Worm (Caenorhabditis elegans) whole organism, midembryonic: ENCODE measurements around the gene F02E11.4.
"Not testable (repeated sequence)": the region's sequence is repeated elsewhere in the genome, so short reads cannot be mapped to it uniquely, and the experiment has no call there.

Source experiments
- T22C8.4 ChIP-seq: fragments of 200-800 bp; sonication (Bioruptor generic); IDR thresholded peaks from 2 replicates; pipeline ENCODE4 v1.3.6; 2022; ENCODE audit warnings: missing genetic modification characterization, missing compliant biosample characterization
- cog-1 ChIP-seq: sonication (generic microtip); optimal IDR thresholded peaks from 2 replicates; lab custom pipeline; 2016; ENCODE audit warnings: missing genetic modification characterization, missing compliant biosample characterization
- flt-1 ChIP-seq: fragments of 200-800 bp; sonication (Bioruptor generic); IDR thresholded peaks from 2 replicates; pipeline ENCODE4 v1.3.6; 2022; ENCODE audit warnings: missing genetic modification characterization, missing compliant biosample characterization
- klf-2 ChIP-seq: fragments of 200-800 bp; sonication (Bioruptor generic); conservative IDR thresholded peaks from 2 replicates; pipeline ENCODE4 v1.3.6; 2022; ENCODE audit warnings: missing genetic modification reagents, missing genetic modification characterization, missing compliant biosample characterization
- med-1 ChIP-seq: sonication (generic microtip); optimal IDR thresholded peaks from 2 replicates; lab custom pipeline; 2017; ENCODE audit warnings: missing genetic modification characterization, mild to moderate bottlenecking, missing compliant biosample characterization, antibody characterized with exemption, missing genetic modification reagents; ENCODE audit not compliant: insufficient read depth
- ref-1 ChIP-seq: fragments of 200-800 bp; sonication (Bioruptor generic); conservative IDR thresholded peaks from 2 replicates; pipeline ENCODE4 v1.3.6; 2022; ENCODE audit warnings: missing genetic modification reagents, missing genetic modification characterization, missing compliant biosample characterization
- tab-1 ChIP-seq: fragments of 200-800 bp; sonication (Bioruptor generic); IDR thresholded peaks from 2 replicates; pipeline ENCODE4 v1.3.6; 2022; ENCODE audit warnings: missing genetic modification characterization, missing compliant biosample characterization
- ztf-23 ChIP-seq: fragments of 200-800 bp; sonication (Bioruptor generic); IDR thresholded peaks from 2 replicates; pipeline ENCODE4 v1.3.6; 2022; ENCODE audit warnings: missing genetic modification reagents, missing genetic modification characterization, missing compliant biosample characterization
- ztf-29 ChIP-seq: fragments of 200-800 bp; sonication (Bioruptor generic); IDR thresholded peaks from 2 replicates; pipeline ENCODE4 v1.3.6; 2022; ENCODE audit warnings: missing genetic modification reagents, missing genetic modification characterization, missing compliant biosample characterization

Gene F02E11.4

ce11 chrII:3296644-3297043, 19.1 kb upstream of the F02E11.4 start, which contains the start of gene btb-16:
Gene btb-16 (plus strand): TSS chrII:3296883.
- TF ChIP-seq med-1, result no peak
- no peak for TF ChIP-seq T22C8.4 (GFP tag; lab: Robert Waterston, UW)
- no peak for TF ChIP-seq cog-1 (tag; lab: Kevin White, UChicago)
- TF ChIP-seq tab-1, result no peak
- no peak for TF ChIP-seq ztf-29 (GFP tag; lab: Robert Waterston, UW)
- TF ChIP-seq klf-2, result no peak
- TF ChIP-seq ref-1 (GFP tag; lab: Robert Waterston, UW), result no peak
- no peak for TF ChIP-seq flt-1 (GFP tag; lab: Robert Waterston, UW)
- TF ChIP-seq ztf-23 (GFP tag; lab: Robert Waterston, UW), result no peak

DNA sequence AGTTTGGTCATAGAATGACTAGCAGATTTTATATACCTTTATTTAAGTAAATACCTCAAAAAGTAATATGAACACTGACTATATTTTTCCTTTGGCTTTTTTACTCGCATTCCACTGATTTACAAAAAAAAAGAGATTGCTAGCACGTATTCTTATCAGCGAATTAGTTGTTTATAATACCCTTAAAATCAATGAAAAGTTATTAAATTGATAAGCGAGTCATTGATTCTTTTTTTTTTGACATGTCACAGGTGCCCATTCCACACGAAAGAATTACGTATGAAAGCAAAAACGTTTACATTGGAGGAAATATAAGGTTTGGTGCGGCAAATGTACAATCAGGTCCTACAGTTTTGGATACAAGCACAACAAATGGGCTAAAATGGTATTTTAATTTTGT, 17.6 kb upstream of the F02E11.4 start, which contains the start of gene btb-17:
Gene btb-17, plus strand, starts transcription at position 213 of the 400 bp plus-strand sequence.
- TF ChIP-seq klf-2 (no peak), cog-1 (tag; lab: Kevin White, UChicago) (no peak), ref-1 (GFP tag; lab: Robert Waterston, UW) (no peak), flt-1 (GFP tag; lab: Robert Waterston, UW) (no peak), ztf-23 (GFP tag; lab: Robert Waterston, UW) (no peak), T22C8.4 (GFP tag; lab: Robert Waterston, UW) (no peak), tab-1 (no peak), med-1 (no peak), ztf-29 (GFP tag; lab: Robert Waterston, UW) (no peak)

- not testable (repeated sequence) for TF ChIP-seq cog-1 (tag; lab: Kevin White, UChicago); T22C8.4 (GFP tag; lab: Robert Waterston, UW); ztf-23 (GFP tag; lab: Robert Waterston, UW)
These were observed 13.0 kb upstream of the F02E11.4 start, which contains the start of gene F39E9.14 for ce11 chrII:3290544-3290943. Gene F39E9.14 (minus strand): TSS chrII:3290644.

DNA sequence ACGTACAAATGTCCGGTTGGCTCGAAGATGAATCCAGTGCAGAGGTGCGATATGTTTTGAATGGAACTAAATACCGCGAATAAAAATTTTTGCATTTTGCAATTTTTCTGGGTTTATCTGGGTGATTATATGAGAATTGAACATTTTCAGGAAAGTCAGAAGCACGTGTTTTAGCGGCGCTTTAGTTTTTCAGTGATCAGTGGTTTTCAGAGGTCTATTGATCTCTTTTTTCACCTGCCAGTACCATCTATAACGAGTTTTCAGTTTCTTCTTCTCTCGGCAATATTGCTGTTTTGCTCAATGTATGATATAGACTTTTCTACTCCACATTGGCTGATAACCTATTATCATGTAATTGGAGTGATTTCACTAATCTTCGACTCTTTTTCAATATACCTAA, 9.5 kb upstream of the F02E11.4 start, which contains the start of gene sri-63:
Gene sri-63, plus strand, starts transcription at position 301 of the 400 bp plus-strand sequence.
- TF ChIP-seq flt-1 (GFP tag; lab: Robert Waterston, UW) (no peak), T22C8.4 (GFP tag; lab: Robert Waterston, UW) (no peak), ztf-29 (GFP tag; lab: Robert Waterston, UW) (no peak), tab-1 (no peak), ref-1 (GFP tag; lab: Robert Waterston, UW) (no peak), klf-2 (no peak), cog-1 (tag; lab: Kevin White, UChicago) (no peak), ztf-23 (GFP tag; lab: Robert Waterston, UW) (no peak)

DNA sequence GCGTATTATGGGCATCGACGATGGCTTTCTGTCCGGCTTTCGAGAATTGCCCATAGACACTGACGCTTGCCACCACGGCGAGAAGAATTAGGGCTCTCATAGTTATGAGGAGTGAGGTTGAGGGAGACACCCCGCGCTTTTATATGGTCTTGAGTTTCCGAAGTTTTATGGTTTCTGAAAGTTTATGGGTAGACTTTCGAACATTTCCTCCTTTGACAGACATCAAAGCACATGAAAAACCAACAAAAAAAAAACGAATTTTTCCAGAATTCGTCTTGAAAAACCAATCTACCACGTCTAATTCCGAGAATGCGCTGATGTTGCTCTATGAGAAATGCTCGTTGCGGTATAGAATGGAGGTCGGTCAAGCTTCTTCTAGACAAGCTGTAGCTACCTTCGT, 7.0 kb upstream of the F02E11.4 start, which contains the start of gene scl-15:
Gene scl-15, minus strand, starts transcription at position 101 of the 400 bp plus-strand sequence.
- TF ChIP-seq med-1 (no peak), T22C8.4 (GFP tag; lab: Robert Waterston, UW) (no peak), klf-2 (no peak), ref-1 (GFP tag; lab: Robert Waterston, UW) (no peak), flt-1 (GFP tag; lab: Robert Waterston, UW) (no peak), cog-1 (tag; lab: Kevin White, UChicago) (no peak), tab-1 (no peak), ztf-29 (GFP tag; lab: Robert Waterston, UW) (no peak), ztf-23 (GFP tag; lab: Robert Waterston, UW) (no peak)

- TF ChIP-seq ztf-29 (GFP tag; lab: Robert Waterston, UW) (no peak), flt-1 (GFP tag; lab: Robert Waterston, UW) (no peak), tab-1 (no peak), klf-2 (no peak), cog-1 (tag; lab: Kevin White, UChicago) (no peak), ref-1 (GFP tag; lab: Robert Waterston, UW) (no peak), med-1 (no peak), ztf-23 (GFP tag; lab: Robert Waterston, UW) (no peak), T22C8.4 (GFP tag; lab: Robert Waterston, UW) (no peak)
These were observed 4.8 kb upstream of the F02E11.4 start, which contains the start of gene nep-13 for ce11 chrII:3282353-3282752. Gene nep-13 (plus strand): TSS chrII:3282653.

DNA sequence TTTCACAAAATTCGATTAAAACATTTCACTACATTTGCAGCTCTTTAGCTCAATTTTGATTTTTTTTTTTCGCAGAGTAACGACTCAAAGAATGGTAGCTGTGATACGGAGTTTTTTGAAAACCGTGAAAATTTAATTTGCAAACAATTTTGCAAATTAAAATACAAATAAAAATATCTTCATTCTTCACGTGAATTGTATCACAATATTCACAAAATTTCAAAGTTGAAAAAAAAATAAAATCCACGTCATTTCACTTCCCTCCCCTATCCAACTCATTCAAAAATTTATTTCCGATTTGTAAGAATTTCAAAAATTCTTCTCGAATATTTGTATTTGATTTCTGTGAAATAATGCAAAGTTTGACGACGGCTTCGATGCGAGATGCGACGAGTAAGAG, 1.0 kb upstream of the F02E11.4 start, which contains the start of gene wht-4:
Gene wht-4, plus strand, starts transcription at position 301 of the 400 bp plus-strand sequence.
- no peak for TF ChIP-seq ztf-23 (GFP tag; lab: Robert Waterston, UW)
- TF ChIP-seq tab-1, result no peak
- TF ChIP-seq ref-1 (GFP tag; lab: Robert Waterston, UW), result no peak
- no peak for TF ChIP-seq ztf-29 (GFP tag; lab: Robert Waterston, UW)
- TF ChIP-seq flt-1 (GFP tag; lab: Robert Waterston, UW), result no peak
- no peak for TF ChIP-seq med-1
- TF ChIP-seq klf-2, result no peak
- TF ChIP-seq T22C8.4 (GFP tag; lab: Robert Waterston, UW), result no peak
- no peak for TF ChIP-seq cog-1 (tag; lab: Kevin White, UChicago)

DNA sequence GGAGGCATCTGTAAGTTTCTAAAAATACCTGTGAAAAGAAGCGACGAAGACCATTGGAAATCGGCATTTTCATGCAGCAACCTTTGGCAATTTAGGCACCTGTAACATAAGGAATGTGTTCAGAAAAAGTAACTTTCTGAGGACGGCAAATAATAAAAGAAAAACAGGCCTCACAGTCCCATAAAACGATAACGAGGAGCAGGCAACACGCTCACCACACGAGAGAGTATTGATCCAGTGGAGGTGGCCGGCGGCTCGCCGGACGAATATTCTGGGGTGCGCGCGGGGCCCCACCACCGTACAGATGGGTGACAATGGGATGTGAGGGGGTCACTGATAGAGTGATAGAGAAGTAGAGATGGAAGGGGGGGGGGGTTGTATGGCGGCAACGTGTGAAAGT, 2.7 kb downstream of the F02E11.4 start, which contains the start of gene F02E11.3:
Gene F02E11.3, minus strand, starts transcription at position 101 of the 400 bp plus-strand sequence.
- no peak for TF ChIP-seq med-1
- TF ChIP-seq klf-2, result no peak
- no peak for TF ChIP-seq ztf-29 (GFP tag; lab: Robert Waterston, UW)
- TF ChIP-seq ref-1 (GFP tag; lab: Robert Waterston, UW), result no peak
- no peak for TF ChIP-seq T22C8.4 (GFP tag; lab: Robert Waterston, UW)
- no peak for TF ChIP-seq tab-1
- no peak for TF ChIP-seq cog-1 (tag; lab: Kevin White, UChicago)
- TF ChIP-seq flt-1 (GFP tag; lab: Robert Waterston, UW), result no peak
- no peak for TF ChIP-seq ztf-23 (GFP tag; lab: Robert Waterston, UW)

DNA sequence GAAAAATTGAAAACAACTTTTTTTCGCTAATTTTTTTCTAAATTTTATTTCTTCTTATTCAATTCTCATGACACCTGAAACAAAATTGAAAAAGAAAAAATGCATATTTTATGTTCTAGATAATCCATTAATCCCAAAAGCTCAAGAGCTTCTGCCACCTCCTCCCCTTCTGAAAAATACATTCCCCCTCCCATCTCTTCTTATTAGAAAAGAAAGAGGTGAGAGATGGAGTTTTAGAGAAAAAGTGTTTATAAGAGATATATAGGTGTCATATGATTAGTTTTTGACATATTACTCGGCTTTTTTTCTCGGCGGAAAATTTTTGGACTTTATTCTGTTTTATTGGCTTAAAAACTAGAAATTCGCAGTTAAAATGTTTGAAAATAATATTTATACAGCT, 7.0 kb downstream of the F02E11.4 start:
- TF ChIP-seq cog-1 (tag; lab: Kevin White, UChicago), result no peak
- no peak for TF ChIP-seq klf-2
- TF ChIP-seq ref-1 (GFP tag; lab: Robert Waterston, UW), result no peak

ce11 chrII:3267815-3268214, 9.8 kb downstream of the F02E11.4 start:
- TF ChIP-seq T22C8.4 (GFP tag; lab: Robert Waterston, UW) (peak; percentile 41), ztf-29 (GFP tag; lab: Robert Waterston, UW) (no peak), tab-1 (peak; percentile 68), klf-2 (0 out of 2 replicates have a peak, but pooled peaks have one; percentile 6), flt-1 (GFP tag; lab: Robert Waterston, UW) (peak; percentile 69), ref-1 (GFP tag; lab: Robert Waterston, UW) (0 out of 2 replicates have a peak, but pooled peaks have one; percentile 34), cog-1 (tag; lab: Kevin White, UChicago) (no peak), ztf-23 (GFP tag; lab: Robert Waterston, UW) (no peak), med-1 (no peak)
